Worm (Caenorhabditis elegans) whole organism, L1 larva: ENCODE data around the gene R04F11.2.

Source experiments
- C04F5.9 ChIP-seq: sonication (generic microtip); optimal IDR thresholded peaks from 2 replicates; lab custom pipeline; 2016; ENCODE audit warnings: missing genetic modification characterization, missing compliant biosample characterization
- C34B4.2 ChIP-seq: sonication (generic microtip); optimal IDR thresholded peaks from 2 replicates; lab custom pipeline; 2017; ENCODE audit warnings: mild to moderate bottlenecking, missing genetic modification characterization, missing compliant biosample characterization
- F16B12.6 ChIP-seq: fragments of 150-350 bp; optimal IDR thresholded peaks from 2 replicates; lab custom pipeline; 2014; ENCODE audit warnings: missing biosample characterization, missing genetic modification characterization
- Y116A8C.19 ChIP-seq: sonication (generic microtip); optimal IDR thresholded peaks from 2 replicates; lab custom pipeline; 2016; ENCODE audit warnings: missing compliant biosample characterization, missing genetic modification characterization, borderline replicate concordance
- alr-1 ChIP-seq: fragments of 200-800 bp; sonication (Bioruptor generic); optimal IDR thresholded peaks from 2 replicates; lab custom pipeline; 2018; ENCODE audit warnings: borderline replicate concordance, mild to moderate bottlenecking, missing genetic modification characterization, missing compliant biosample characterization
- ama-1 ChIP-seq: fragments of 150-350 bp; optimal IDR thresholded peaks from 2 replicates; lab custom pipeline; 2014
- blmp-1 ChIP-seq: fragments of 150-350 bp; optimal IDR thresholded peaks from 2 replicates; lab custom pipeline; 2014; ENCODE audit warnings: missing biosample characterization, missing genetic modification characterization
- ceh-82 ChIP-seq, 3 experiments: fragments of 150-350 bp in 1 of 3; sonication (generic microtip) in 2 of 3; optimal IDR thresholded peaks; 2 replicates each; lab custom pipeline; 2014 to 2017; ENCODE audit warnings: missing biosample characterization in 3 of 3, missing genetic modification characterization in 3 of 3
- dpl-1 ChIP-seq, 3 experiments: fragments of 150-350 bp in 2 of 3; sonication (generic microtip) in 1 of 3; optimal IDR thresholded peaks; 2 replicates each; lab custom pipeline; 2014 to 2017; ENCODE audit warnings: missing biosample characterization in 3 of 3, missing genetic modification characterization in 3 of 3, missing genetic modification reagents in 3 of 3
- dsc-1 ChIP-seq: sonication (generic microtip); optimal IDR thresholded peaks from 2 replicates; lab custom pipeline; 2016; ENCODE audit warnings: mild to moderate bottlenecking, missing genetic modification characterization, missing compliant biosample characterization
- efl-3 ChIP-seq: fragments of 200-800 bp; sonication (Bioruptor generic); optimal IDR thresholded peaks from 2 replicates; lab custom pipeline; 2018; ENCODE audit warnings: mild to moderate bottlenecking, missing genetic modification characterization, missing compliant biosample characterization
- egl-13 ChIP-seq: sonication (generic microtip); optimal IDR thresholded peaks from 2 replicates; lab custom pipeline; 2016; ENCODE audit warnings: missing genotype, missing genetic modification reagents, missing genetic modification characterization, missing compliant biosample characterization
- egl-27 ChIP-seq, 2 experiments: fragments of 150-350 bp in 1 of 2; sonication (generic microtip); optimal IDR thresholded peaks; 3 replicates each; lab custom pipeline; 2017 to 2018; ENCODE audit warnings: missing biosample characterization in 2 of 2, missing genetic modification characterization in 2 of 2, missing genetic modification reagents in 2 of 2
- elt-2 ChIP-seq: sonication (generic microtip); optimal IDR thresholded peaks from 2 replicates; lab custom pipeline; 2016; ENCODE audit warnings: missing genetic modification characterization, mild to moderate bottlenecking, inconsistent platforms, missing compliant biosample characterization, missing genetic modification reagents
- elt-3 ChIP-seq, 6 experiments: fragments of 150-350 bp in 1 of 6; sonication (generic microtip); optimal IDR thresholded peaks; 2 replicates each; lab custom pipeline; 2017 to 2018; ENCODE audit warnings: missing biosample characterization in 6 of 6, missing genetic modification characterization in 6 of 6, inconsistent platforms in 1 of 6
- fkh-10 ChIP-seq: sonication (generic microtip); optimal IDR thresholded peaks from 2 replicates; lab custom pipeline; 2017; ENCODE audit warnings: missing biosample characterization, missing genetic modification reagents, missing genetic modification characterization
- fkh-4 ChIP-seq: sonication (generic microtip); optimal IDR thresholded peaks from 2 replicates; lab custom pipeline; 2016; ENCODE audit warnings: missing compliant biosample characterization, missing genetic modification characterization, borderline replicate concordance
- fos-1 ChIP-seq: fragments of 150-350 bp; optimal IDR thresholded peaks from 2 replicates; lab custom pipeline; 2014; ENCODE audit warnings: missing biosample characterization, missing genetic modification characterization
- grh-1 ChIP-seq: fragments of 200-800 bp; sonication (Bioruptor generic); IDR thresholded peaks from 2 replicates; pipeline ENCODE4 v1.3.6; 2022; ENCODE audit warnings: missing genetic modification reagents, missing genetic modification characterization, missing compliant biosample characterization
- hpl-2 ChIP-seq: fragments of 150-350 bp; optimal IDR thresholded peaks from 2 replicates; lab custom pipeline; 2014; ENCODE audit warnings: missing biosample characterization, missing genetic modification reagents, missing genetic modification characterization
- isw-1 ChIP-seq: fragments of 200-800 bp; sonication (Bioruptor generic); IDR thresholded peaks from 2 replicates; pipeline ENCODE4 v1.3.6; 2022; ENCODE audit warnings: missing genetic modification characterization, missing compliant biosample characterization
- lin-13 ChIP-seq: fragments of 150-350 bp; optimal IDR thresholded peaks from 2 replicates; lab custom pipeline; 2014; ENCODE audit warnings: missing biosample characterization, missing genetic modification reagents, missing genetic modification characterization
- lin-14 ChIP-seq: fragments of 200-800 bp; sonication (Bioruptor generic); optimal IDR thresholded peaks from 2 replicates; lab custom pipeline; 2018; ENCODE audit warnings: mild to moderate bottlenecking, missing genetic modification characterization, moderate library complexity, missing compliant biosample characterization
- lin-15B ChIP-seq: fragments of 150-350 bp; sonication (generic microtip); optimal IDR thresholded peaks from 3 replicates; lab custom pipeline; 2014; ENCODE audit warnings: missing biosample characterization, missing genetic modification characterization
- lir-3 ChIP-seq: sonication (generic microtip); optimal IDR thresholded peaks from 2 replicates; lab custom pipeline; 2016; ENCODE audit warnings: mild to moderate bottlenecking, missing genetic modification characterization, moderate library complexity, missing compliant biosample characterization; ENCODE audit not compliant: poor library complexity
- mab-9 ChIP-seq: fragments of 200-800 bp; sonication (Bioruptor generic); IDR thresholded peaks from 2 replicates; pipeline ENCODE4 v1.3.6; 2022; ENCODE audit warnings: missing genetic modification reagents, missing genetic modification characterization, missing compliant biosample characterization
- mdl-1 ChIP-seq, 2 experiments: fragments of 150-350 bp; optimal IDR thresholded peaks; 2 replicates each; lab custom pipeline; 2014 to 2017; ENCODE audit warnings: missing biosample characterization in 2 of 2, missing genetic modification characterization in 2 of 2, inconsistent platforms in 1 of 2
- mep-1 ChIP-seq: fragments of 150-350 bp; optimal IDR thresholded peaks from 2 replicates; lab custom pipeline; 2014; ENCODE audit warnings: missing biosample characterization, missing genetic modification characterization
- nhr-20 ChIP-seq: sonication (generic microtip); optimal IDR thresholded peaks from 2 replicates; lab custom pipeline; 2016; ENCODE audit warnings: mild to moderate bottlenecking, missing genetic modification characterization, missing compliant biosample characterization
- nhr-28 ChIP-seq: fragments of 150-350 bp; optimal IDR thresholded peaks from 2 replicates; lab custom pipeline; 2014; ENCODE audit warnings: missing biosample characterization, missing genetic modification characterization
- nhr-47 ChIP-seq: sonication (generic microtip); optimal IDR thresholded peaks from 2 replicates; lab custom pipeline; 2016; ENCODE audit warnings: mild to moderate bottlenecking, missing genetic modification characterization, moderate library complexity, missing compliant biosample characterization
- nhr-76 ChIP-seq: sonication (generic microtip); optimal IDR thresholded peaks from 2 replicates; lab custom pipeline; 2017; ENCODE audit warnings: missing biosample characterization, missing genetic modification characterization
- nhr-77 ChIP-seq: fragments of 150-350 bp; optimal IDR thresholded peaks from 2 replicates; lab custom pipeline; 2014; ENCODE audit warnings: missing biosample characterization, missing genetic modification characterization
- nhr-84 ChIP-seq: sonication (generic microtip); optimal IDR thresholded peaks from 2 replicates; lab custom pipeline; 2017; ENCODE audit warnings: missing biosample characterization, missing genetic modification characterization
- nhr-85 ChIP-seq: sonication (generic microtip); peaks from one replicate; lab custom pipeline; 2016; ENCODE audit warnings: missing genetic modification characterization, inconsistent platforms, missing compliant biosample characterization
- nhr-90 ChIP-seq: sonication (generic microtip); optimal IDR thresholded peaks from 2 replicates; lab custom pipeline; 2016; ENCODE audit warnings: mild to moderate bottlenecking, missing genetic modification characterization, missing compliant biosample characterization; ENCODE audit not compliant: poor library complexity
- pag-3 ChIP-seq: sonication (generic microtip); optimal IDR thresholded peaks from 2 replicates; lab custom pipeline; 2017; ENCODE audit warnings: missing genetic modification characterization, mild to moderate bottlenecking, missing compliant biosample characterization, antibody characterized with exemption, borderline replicate concordance; ENCODE audit not compliant: insufficient read depth
- pqm-1 ChIP-seq: sonication (generic microtip); optimal IDR thresholded peaks from 3 replicates; lab custom pipeline; 2017; ENCODE audit warnings: missing biosample characterization, missing genetic modification characterization
- rnt-1 ChIP-seq: sonication (generic microtip); optimal IDR thresholded peaks from 2 replicates; lab custom pipeline; 2016; ENCODE audit warnings: mild to moderate bottlenecking, missing genetic modification characterization, moderate library complexity, missing compliant biosample characterization
- skn-1 ChIP-seq: fragments of 150-350 bp; optimal IDR thresholded peaks from 2 replicates; lab custom pipeline; 2014; ENCODE audit warnings: missing biosample characterization, missing genetic modification characterization
- snpc-4 ChIP-seq: fragments of 150-350 bp; optimal IDR thresholded peaks from 2 replicates; lab custom pipeline; 2014; ENCODE audit warnings: missing biosample characterization, missing genetic modification characterization
- sox-4 ChIP-seq: sonication (generic microtip); optimal IDR thresholded peaks from 2 replicates; lab custom pipeline; 2016; ENCODE audit warnings: missing genetic modification characterization, missing compliant biosample characterization
- sptf-1 ChIP-seq: fragments of 150-350 bp; optimal IDR thresholded peaks from 2 replicates; lab custom pipeline; 2014; ENCODE audit warnings: missing biosample characterization, missing genetic modification characterization
- sup-37 ChIP-seq: fragments of 200-800 bp; sonication (Bioruptor generic); optimal IDR thresholded peaks from 2 replicates; lab custom pipeline; 2018; ENCODE audit warnings: mild to moderate bottlenecking, missing genetic modification characterization, missing compliant biosample characterization
- swsn-7 ChIP-seq: sonication (generic microtip); optimal IDR thresholded peaks from 2 replicates; lab custom pipeline; 2016; ENCODE audit warnings: missing genetic modification characterization, missing compliant biosample characterization
- tbx-2 ChIP-seq: sonication (generic microtip); optimal IDR thresholded peaks from 2 replicates; lab custom pipeline; 2016; ENCODE audit warnings: missing genetic modification characterization, missing compliant biosample characterization
- unc-130 ChIP-seq: fragments of 150-350 bp; optimal IDR thresholded peaks from 2 replicates; lab custom pipeline; 2017; ENCODE audit warnings: missing biosample characterization, missing genetic modification characterization, inconsistent platforms
- unc-30 ChIP-seq: sonication (generic microtip); optimal IDR thresholded peaks from 2 replicates; lab custom pipeline; 2017; ENCODE audit warnings: missing biosample characterization, missing genetic modification characterization
- unc-62 ChIP-seq: fragments of 150-350 bp; optimal IDR thresholded peaks from 2 replicates; lab custom pipeline; 2014; ENCODE audit warnings: missing biosample characterization, missing genetic modification reagents, missing genetic modification characterization
- unc-86 ChIP-seq: sonication (generic microtip); optimal IDR thresholded peaks from 2 replicates; lab custom pipeline; 2016; ENCODE audit warnings: missing genetic modification characterization, missing compliant biosample characterization
- vab-15 ChIP-seq: sonication (generic microtip); optimal IDR thresholded peaks from 2 replicates; lab custom pipeline; 2017; ENCODE audit warnings: missing genotype, mild to moderate bottlenecking, missing genetic modification characterization, missing compliant biosample characterization
- zag-1 ChIP-seq: fragments of 150-350 bp; optimal IDR thresholded peaks from 2 replicates; lab custom pipeline; 2014; ENCODE audit warnings: missing biosample characterization, missing genetic modification characterization
- ztf-4 ChIP-seq: fragments of 150-350 bp; optimal IDR thresholded peaks from 2 replicates; lab custom pipeline; 2014; ENCODE audit warnings: missing biosample characterization, missing genetic modification characterization

The R04F11.2 gene

ce11 chrV:12300166-12300565 lies 18.0 kb upstream of the R04F11.2 start (continued):
- no peak for TF ChIP-seq lin-15B (tag; lab: Kevin White, UChicago)
- TF ChIP-seq rnt-1: no peak
- no peak for TF ChIP-seq unc-30 (tag; lab: Kevin White, UChicago)
- TF ChIP-seq ama-1: peak; percentile 35
- TF ChIP-seq ceh-82 (tag; optimal IDR thresholded peaks at IDR 0.05; lab: Kevin White, UChicago): peak; percentile 5 to 28 (median 19)
- TF ChIP-seq lin-14 (GFP tag; lab: Kevin White, UChicago): peak; percentile 84
- TF ChIP-seq pag-3 (tag; lab: Kevin White, UChicago): no peak
- TF ChIP-seq unc-86 (tag; lab: Kevin White, UChicago): no peak
- peak; percentile 96 for TF ChIP-seq nhr-85 (tag; lab: Kevin White, UChicago)
- TF ChIP-seq dpl-1 (GFP tag; optimal IDR thresholded peaks at IDR 0.05; lab: Kevin White, UChicago): peak; percentile 10 to 57 (median 16)
- TF ChIP-seq C04F5.9 (tag; lab: Kevin White, UChicago): no peak
- TF ChIP-seq F16B12.6 (tag; lab: Kevin White, UChicago): no peak
- no peak for TF ChIP-seq Y116A8C.19 (tag; lab: Kevin White, UChicago)
- TF ChIP-seq mep-1 (tag; lab: Kevin White, UChicago): peak; percentile 73
- no peak for TF ChIP-seq nhr-84
- TF ChIP-seq pqm-1 (tag; lab: Kevin White, UChicago): no peak
- no peak for TF ChIP-seq efl-3 (GFP tag; lab: Kevin White, UChicago)
- TF ChIP-seq mdl-1 (tag; optimal IDR thresholded peaks at IDR 0.05; lab: Kevin White, UChicago): peak in 1 of 2 experiments; percentile 84
- no peak for TF ChIP-seq sox-4
- no peak for TF ChIP-seq fkh-4 (tag; lab: Kevin White, UChicago)
- TF ChIP-seq swsn-7: peak; percentile 37
- TF ChIP-seq unc-130 (tag; lab: Kevin White, UChicago): peak; percentile 50
- TF ChIP-seq ztf-4 (tag; lab: Kevin White, UChicago): no peak
- TF ChIP-seq hpl-2 (GFP tag; lab: Kevin White, UChicago): no peak
- peak; percentile 61; the same call in 1 of the 2 replicates for TF ChIP-seq grh-1
- TF ChIP-seq nhr-47 (tag; lab: Kevin White, UChicago): peak; percentile 35
- peak; percentile 97 for TF ChIP-seq blmp-1 (tag; lab: Kevin White, UChicago)
- no peak for TF ChIP-seq snpc-4
- TF ChIP-seq lir-3 (tag; lab: Kevin White, UChicago): peak; percentile 43
- TF ChIP-seq tbx-2 (tag; lab: Kevin White, UChicago): peak; percentile 49
- TF ChIP-seq lin-13 (GFP tag; lab: Kevin White, UChicago): peak; percentile 50
- TF ChIP-seq isw-1 (GFP tag; lab: Robert Waterston, UW): no peak
- peak in 3 of 6 experiments; percentile 83 to 92 (median 89) for TF ChIP-seq elt-3 (tag; optimal IDR thresholded peaks at IDR 0.05; lab: Kevin White, UChicago)
- TF ChIP-seq nhr-28: no peak
- TF ChIP-seq unc-62 (GFP tag; lab: Kevin White, UChicago): no peak
- peak; percentile 60 for TF ChIP-seq skn-1
- TF ChIP-seq mab-9 (GFP tag; lab: Robert Waterston, UW): no peak
- TF ChIP-seq fkh-10 (GFP tag; lab: Kevin White, UChicago): no peak
- no peak for TF ChIP-seq alr-1
- no peak for TF ChIP-seq dsc-1 (tag; lab: Kevin White, UChicago)
- no peak for TF ChIP-seq sptf-1 (tag; lab: Kevin White, UChicago)
- no peak for TF ChIP-seq vab-15 (tag; lab: Kevin White, UChicago)
- no peak for TF ChIP-seq C34B4.2 (tag; lab: Kevin White, UChicago)
- TF ChIP-seq nhr-76 (tag; lab: Kevin White, UChicago): no peak
- TF ChIP-seq nhr-90 (tag; lab: Kevin White, UChicago): peak; percentile 77
- no peak for TF ChIP-seq sup-37
- peak; percentile 81 for TF ChIP-seq nhr-20 (tag; lab: Kevin White, UChicago)
- TF ChIP-seq nhr-77 (tag; lab: Kevin White, UChicago): peak; percentile 64
- no peak for TF ChIP-seq zag-1 (tag; lab: Kevin White, UChicago)
- TF ChIP-seq elt-2: peak; percentile 43
- no peak for TF ChIP-seq egl-13
- peak; percentile 47 to 54 for TF ChIP-seq egl-27 (tag; optimal IDR thresholded peaks at IDR 0.05; lab: Kevin White, UChicago)
- peak; percentile 62 for TF ChIP-seq fos-1 (tag; lab: Kevin White, UChicago)
